Worm (Caenorhabditis elegans) whole organism, L4 larva: ENCODE results near the gene ppk-2.
A peak's percentile ranks its signal among the peaks of the same experiment; 100 is the strongest.

Experiments
- D1046.2 ChIP-seq: fragments of 200-800 bp; sonication (Bioruptor generic); IDR thresholded peaks from 2 replicates; pipeline ENCODE4 v1.3.6; 2022; ENCODE audit warnings: missing genetic modification characterization, missing compliant biosample characterization
- F37D6.2 ChIP-seq: sonication (generic microtip); optimal IDR thresholded peaks from 2 replicates; lab custom pipeline; 2016; ENCODE audit warnings: mild to moderate bottlenecking, missing genetic modification characterization, missing compliant biosample characterization
- F44E2.7 ChIP-seq: fragments of 200-800 bp; sonication (Bioruptor generic); IDR thresholded peaks from 2 replicates; pipeline ENCODE4 v2.1.2; 2022; ENCODE audit warnings: missing genetic modification characterization, missing compliant biosample characterization
- F49E8.2 ChIP-seq: sonication (generic microtip); optimal IDR thresholded peaks from 2 replicates; lab custom pipeline; 2016; ENCODE audit warnings: missing compliant biosample characterization, mild to moderate bottlenecking, missing genetic modification characterization, borderline replicate concordance
- T20F7.1 ChIP-seq: fragments of 200-800 bp; sonication (Bioruptor generic); optimal IDR thresholded peaks from 2 replicates; lab custom pipeline; 2018; ENCODE audit warnings: mild to moderate bottlenecking, missing genetic modification characterization, missing compliant biosample characterization
- T26A8.4 ChIP-seq: fragments of 200-800 bp; sonication (Bioruptor generic); IDR thresholded peaks from 2 replicates; pipeline ENCODE4 v1.3.6; 2022; ENCODE audit warnings: missing genetic modification characterization, missing compliant biosample characterization
- Y105C5A.15 ChIP-seq: fragments of 200-800 bp; sonication (Bioruptor generic); IDR thresholded peaks from 2 replicates; pipeline ENCODE4 v1.3.6; 2022; ENCODE audit warnings: missing genetic modification characterization, missing compliant biosample characterization
- Y48G9A.11 ChIP-seq: fragments of 200-800 bp; sonication (Bioruptor generic); IDR thresholded peaks from 2 replicates; pipeline ENCODE4 v1.3.6; 2022; ENCODE audit warnings: missing genetic modification reagents, missing genetic modification characterization, missing compliant biosample characterization
- Y75B8A.6 ChIP-seq: fragments of 200-800 bp; sonication (Bioruptor generic); IDR thresholded peaks from 2 replicates; pipeline ENCODE4 v1.3.6; 2022; ENCODE audit warnings: missing genetic modification reagents, missing genetic modification characterization, missing compliant biosample characterization
- ZK337.2 ChIP-seq: fragments of 200-800 bp; sonication (Bioruptor generic); IDR thresholded peaks from 2 replicates; pipeline ENCODE4 v1.3.6; 2022; ENCODE audit warnings: missing genetic modification reagents, missing genetic modification characterization, missing compliant biosample characterization
- aha-1 ChIP-seq: fragments of 150-350 bp; peaks from one replicate; lab custom pipeline; 2014; ENCODE audit warnings: missing biosample characterization, missing genetic modification characterization
- aly-2 ChIP-seq: sonication (generic microtip); optimal IDR thresholded peaks from 2 replicates; lab custom pipeline; 2018; ENCODE audit warnings: missing biosample characterization, missing genetic modification characterization
- ama-1 ChIP-seq: fragments of 150-350 bp; optimal IDR thresholded peaks from 2 replicates; lab custom pipeline; 2014; ENCODE audit warnings: inconsistent platforms, mixed read lengths
- attf-4 ChIP-seq: sonication (generic microtip); optimal IDR thresholded peaks from 3 replicates; lab custom pipeline; 2017; ENCODE audit warnings: missing biosample characterization, missing genetic modification characterization
- ceh-20 ChIP-seq: fragments of 200-800 bp; sonication (Bioruptor generic); IDR thresholded peaks from 2 replicates; pipeline ENCODE4 v1.3.6; 2022; ENCODE audit warnings: missing genetic modification reagents, missing genetic modification characterization, missing compliant biosample characterization
- ceh-28 ChIP-seq: fragments of 150-350 bp; optimal IDR thresholded peaks from 2 replicates; lab custom pipeline; 2014; ENCODE audit warnings: missing biosample characterization, missing genetic modification reagents, missing genetic modification characterization
- ceh-32 ChIP-seq: sonication (generic microtip); optimal IDR thresholded peaks from 2 replicates; lab custom pipeline; 2016; ENCODE audit warnings: mild to moderate bottlenecking, missing genetic modification characterization, missing compliant biosample characterization; ENCODE audit not compliant: poor library complexity
- cey-2 ChIP-seq: sonication (generic microtip); optimal IDR thresholded peaks from 3 replicates; lab custom pipeline; 2017; ENCODE audit warnings: missing genetic modification characterization, mild to moderate bottlenecking, missing compliant biosample characterization, antibody characterized with exemption, borderline replicate concordance; ENCODE audit not compliant: insufficient read depth
- ctbp-1 ChIP-seq: fragments of 200-800 bp; sonication (Bioruptor generic); IDR thresholded peaks from 2 replicates; pipeline ENCODE4 v1.3.6; 2022; ENCODE audit warnings: missing genetic modification reagents, missing genetic modification characterization, missing compliant biosample characterization
- daf-16 ChIP-seq, 3 experiments: sonication (generic microtip); optimal IDR thresholded peaks; 2 replicates each; lab custom pipeline; 2016 to 2017; ENCODE audit warnings: missing genetic modification characterization in 3 of 3, missing genetic modification reagents in 3 of 3, mild to moderate bottlenecking in 2 of 3, missing compliant biosample characterization in 2 of 3, missing biosample characterization in 1 of 3, moderate library complexity in 1 of 3
- daf-19 ChIP-seq: fragments of 200-800 bp; sonication (Bioruptor generic); conservative IDR thresholded peaks from 2 replicates; pipeline ENCODE4 v1.3.6; 2022; ENCODE audit warnings: missing genetic modification characterization, missing compliant biosample characterization
- dmd-9 ChIP-seq: fragments of 200-800 bp; sonication (Bioruptor generic); IDR thresholded peaks from 2 replicates; pipeline ENCODE4 v1.3.6; 2022; ENCODE audit warnings: missing genetic modification reagents, missing genetic modification characterization, missing compliant biosample characterization
- dpl-1 ChIP-seq: fragments of 150-350 bp; optimal IDR thresholded peaks from 2 replicates; lab custom pipeline; 2014; ENCODE audit warnings: missing biosample characterization, missing genetic modification reagents, missing genetic modification characterization
- egl-27 ChIP-seq: sonication (generic microtip); optimal IDR thresholded peaks from 3 replicates; lab custom pipeline; 2017; ENCODE audit warnings: missing biosample characterization, missing genetic modification reagents, missing genetic modification characterization
- gei-8 ChIP-seq: fragments of 200-800 bp; sonication (Bioruptor generic); optimal IDR thresholded peaks from 2 replicates; lab custom pipeline; 2018; ENCODE audit warnings: mild to moderate bottlenecking, missing genetic modification characterization, missing compliant biosample characterization
- hlh-11 ChIP-seq: fragments of 200-800 bp; sonication (Bioruptor generic); optimal IDR thresholded peaks from 2 replicates; lab custom pipeline; 2018; ENCODE audit warnings: mild to moderate bottlenecking, missing genetic modification characterization, missing compliant biosample characterization
- hlh-30 ChIP-seq: sonication (generic microtip); optimal IDR thresholded peaks from 2 replicates; lab custom pipeline; 2017; ENCODE audit warnings: antibody characterized with exemption, mild to moderate bottlenecking, missing genetic modification characterization, missing compliant biosample characterization; ENCODE audit not compliant: insufficient read depth
- hmg-1.1 ChIP-seq: fragments of 200-800 bp; sonication (Bioruptor generic); IDR thresholded peaks from 2 replicates; pipeline ENCODE4 v1.3.6; 2022; ENCODE audit warnings: missing genetic modification reagents, missing genetic modification characterization, missing compliant biosample characterization
- jun-1 ChIP-seq: fragments of 150-350 bp; optimal IDR thresholded peaks from 2 replicates; lab custom pipeline; 2014; ENCODE audit warnings: missing biosample characterization, missing genetic modification reagents, missing genetic modification characterization
- lim-7 ChIP-seq: fragments of 200-800 bp; sonication (Bioruptor generic); IDR thresholded peaks from 2 replicates; pipeline ENCODE4 v1.3.6; 2022; ENCODE audit warnings: missing genetic modification characterization, missing compliant biosample characterization
- lin-13 ChIP-seq: fragments of 150-350 bp; optimal IDR thresholded peaks from 2 replicates; lab custom pipeline; 2014; ENCODE audit warnings: missing biosample characterization, missing genetic modification reagents, missing genetic modification characterization
- lin-38 ChIP-seq: fragments of 200-800 bp; sonication (Bioruptor generic); IDR thresholded peaks from 2 replicates; pipeline ENCODE4 v1.3.6; 2022; ENCODE audit warnings: missing genetic modification reagents, missing genetic modification characterization, missing compliant biosample characterization
- lir-3 ChIP-seq: sonication (generic microtip); optimal IDR thresholded peaks from 2 replicates; lab custom pipeline; 2016; ENCODE audit warnings: mild to moderate bottlenecking, missing genetic modification characterization, missing compliant biosample characterization
- madf-5 ChIP-seq, 2 experiments: fragments of 200-800 bp; sonication (Bioruptor generic); IDR thresholded peaks; 2 replicates each; pipeline ENCODE4 v1.3.6; 2022; ENCODE audit warnings: missing compliant biosample characterization in 2 of 2, missing genetic modification characterization in 2 of 2
- mdl-1 ChIP-seq, 2 experiments: fragments of 150-350 bp in 1 of 2; sonication (generic microtip) in 1 of 2; optimal IDR thresholded peaks; 2 replicates each; lab custom pipeline; 2014 to 2017; ENCODE audit warnings: missing biosample characterization in 2 of 2, missing genetic modification characterization in 2 of 2
- mdt-29 ChIP-seq: fragments of 200-800 bp; sonication (Bioruptor generic); IDR thresholded peaks from 2 replicates; pipeline ENCODE4 v1.3.6; 2022; ENCODE audit warnings: missing genetic modification reagents, missing genetic modification characterization, missing compliant biosample characterization
- mep-1 ChIP-seq: fragments of 150-350 bp; sonication (generic microtip); optimal IDR thresholded peaks from 3 replicates; lab custom pipeline; 2014; ENCODE audit warnings: missing biosample characterization, missing genetic modification characterization
- mes-2 ChIP-seq: sonication (generic microtip); optimal IDR thresholded peaks from 2 replicates; lab custom pipeline; 2016; ENCODE audit warnings: missing genotype, mild to moderate bottlenecking, missing genetic modification characterization, missing compliant biosample characterization; ENCODE audit not compliant: poor library complexity, severe bottlenecking
- nhr-111 ChIP-seq: fragments of 200-800 bp; sonication (Bioruptor generic); optimal IDR thresholded peaks from 2 replicates; lab custom pipeline; 2018; ENCODE audit warnings: mild to moderate bottlenecking, missing genetic modification characterization, missing compliant biosample characterization
- nhr-28 ChIP-seq: fragments of 150-350 bp; optimal IDR thresholded peaks from 2 replicates; lab custom pipeline; 2014; ENCODE audit warnings: missing biosample characterization, missing genetic modification characterization
- nhr-41 ChIP-seq: fragments of 200-800 bp; sonication (Bioruptor generic); IDR thresholded peaks from 2 replicates; pipeline ENCODE4 v1.3.6; 2022; ENCODE audit warnings: missing genetic modification reagents, missing genetic modification characterization, missing compliant biosample characterization
- php-3 ChIP-seq: fragments of 200-800 bp; sonication (Bioruptor generic); IDR thresholded peaks from 2 replicates; pipeline ENCODE4 v1.3.6; 2022; ENCODE audit warnings: missing genetic modification reagents, missing genetic modification characterization, missing compliant biosample characterization
- saeg-2 ChIP-seq: fragments of 200-800 bp; sonication (Bioruptor generic); IDR thresholded peaks from 2 replicates; pipeline ENCODE4 v1.3.6; 2022; ENCODE audit warnings: missing genetic modification reagents, missing genetic modification characterization, missing compliant biosample characterization
- set-16 ChIP-seq: fragments of 200-800 bp; sonication (Bioruptor generic); IDR thresholded peaks from 2 replicates; pipeline ENCODE4 v1.3.6; 2022; ENCODE audit warnings: missing genetic modification reagents, missing genetic modification characterization, missing compliant biosample characterization
- snpc-1.2 ChIP-seq: fragments of 200-800 bp; sonication (Bioruptor generic); IDR thresholded peaks from 2 replicates; pipeline ENCODE4 v1.3.6; 2022; ENCODE audit warnings: missing genetic modification reagents, missing genetic modification characterization, missing compliant biosample characterization
- spr-1 ChIP-seq: sonication (generic microtip); optimal IDR thresholded peaks from 2 replicates; lab custom pipeline; 2016; ENCODE audit warnings: mild to moderate bottlenecking, missing genetic modification characterization, missing compliant biosample characterization
- spr-3 ChIP-seq: fragments of 200-800 bp; sonication (Bioruptor generic); optimal IDR thresholded peaks from 2 replicates; lab custom pipeline; 2018; ENCODE audit warnings: mild to moderate bottlenecking, missing genetic modification characterization, missing compliant biosample characterization
- tra-1 ChIP-seq: fragments of 200-800 bp; sonication (Bioruptor generic); IDR thresholded peaks from 2 replicates; pipeline ENCODE4 v1.3.6; 2022; ENCODE audit warnings: missing genetic modification reagents, missing genetic modification characterization, missing compliant biosample characterization
- vab-7 ChIP-seq: fragments of 200-800 bp; sonication (Bioruptor generic); IDR thresholded peaks from 2 replicates; pipeline ENCODE4 v1.3.6; 2022; ENCODE audit warnings: missing genetic modification reagents, missing genetic modification characterization, missing compliant biosample characterization
- zfp-2 ChIP-seq: sonication (generic microtip); optimal IDR thresholded peaks from 2 replicates; lab custom pipeline; 2016; ENCODE audit warnings: mild to moderate bottlenecking, missing genetic modification characterization, missing compliant biosample characterization

The ppk-2 gene

ce11 chrIII:2151480-2151995 lies 49.4 kb downstream of the ppk-2 start, which contains the start of gene gcn-1 (continued):
- TF ChIP-seq snpc-1.2 (GFP tag; lab: Robert Waterston, UW): no peak
- TF ChIP-seq jun-1 (tag; lab: Kevin White, UChicago): no peak
- no peak for TF ChIP-seq set-16
- TF ChIP-seq ceh-28 (tag; lab: Kevin White, UChicago): no peak
- no peak for TF ChIP-seq nhr-41 (GFP tag; lab: Robert Waterston, UW)
- peak; percentile 98 for TF ChIP-seq dpl-1 (GFP tag; lab: Kevin White, UChicago)
- no peak for TF ChIP-seq mdt-29 (GFP tag; lab: Robert Waterston, UW)
- TF ChIP-seq zfp-2: no peak
- TF ChIP-seq ZK337.2 (GFP tag; lab: Robert Waterston, UW): no peak
- TF ChIP-seq mdl-1 (tag; optimal IDR thresholded peaks at IDR 0.05; lab: Kevin White, UChicago): no peak
- TF ChIP-seq aly-2 (tag; lab: Kevin White, UChicago): no peak
- no peak for TF ChIP-seq Y105C5A.15
- peak; percentile 76 for TF ChIP-seq lin-38 (GFP tag; lab: Robert Waterston, UW)
- peak; percentile 19 for TF ChIP-seq F49E8.2 (tag; lab: Kevin White, UChicago)
- no peak for TF ChIP-seq Y48G9A.11
- no peak for TF ChIP-seq daf-16 (GFP tag; optimal IDR thresholded peaks at IDR 0.05; lab: Kevin White, UChicago)
- TF ChIP-seq daf-16 (tag; optimal IDR thresholded peaks at IDR 0.05; lab: Kevin White, UChicago): no peak
- no peak for TF ChIP-seq lir-3 (tag; lab: Kevin White, UChicago)
- peak; percentile 29; the same call in 1 of the 2 replicates for TF ChIP-seq T26A8.4 (GFP tag; lab: Robert Waterston, UW)
- no peak for TF ChIP-seq vab-7
- no peak for TF ChIP-seq spr-3
- 0 out of 2 replicates have a peak, but pooled peaks have one; percentile 19 for TF ChIP-seq ctbp-1 (GFP tag; lab: Robert Waterston, UW)
- TF ChIP-seq tra-1: no peak
- TF ChIP-seq egl-27 (tag; lab: Kevin White, UChicago): no peak
- TF ChIP-seq mes-2 (tag; lab: Kevin White, UChicago): peak; percentile 87
- TF ChIP-seq mep-1: peak; percentile 64
- no peak for TF ChIP-seq nhr-111
- no peak for TF ChIP-seq ama-1 (lab: Kevin White, UChicago)
- no peak for TF ChIP-seq ceh-20 (GFP tag; lab: Robert Waterston, UW)
- TF ChIP-seq lin-13 (GFP tag; lab: Kevin White, UChicago): no peak
- no peak for TF ChIP-seq dmd-9 (GFP tag; lab: Robert Waterston, UW)
- TF ChIP-seq aha-1 (tag; lab: Kevin White, UChicago): no peak
- no peak for TF ChIP-seq gei-8
- TF ChIP-seq F44E2.7 (GFP tag; lab: Robert Waterston, UW): no peak
- TF ChIP-seq F37D6.2 (tag; lab: Kevin White, UChicago): no peak
- TF ChIP-seq saeg-2 (GFP tag; lab: Robert Waterston, UW): no peak
- TF ChIP-seq T20F7.1 (GFP tag; lab: Kevin White, UChicago): no peak
- TF ChIP-seq daf-19 (GFP tag; lab: Robert Waterston, UW): no peak
- no peak for TF ChIP-seq cey-2 (tag; lab: Kevin White, UChicago)
- no peak for TF ChIP-seq spr-1 (tag; lab: Kevin White, UChicago)
- peak; percentile 63 for TF ChIP-seq hlh-30
- TF ChIP-seq nhr-28 (tag; lab: Kevin White, UChicago): peak; percentile 3
- no peak for TF ChIP-seq attf-4 (tag; lab: Kevin White, UChicago)
- TF ChIP-seq hmg-1.1 (GFP tag; lab: Robert Waterston, UW): peak; percentile 67
- TF ChIP-seq madf-5 (GFP tag; IDR thresholded peaks at IDR 0.05; lab: Robert Waterston, UW): no peak
- no peak for TF ChIP-seq lim-7 (GFP tag; lab: Robert Waterston, UW)
- TF ChIP-seq hlh-11 (tag; lab: Kevin White, UChicago): peak; percentile 15
- TF ChIP-seq D1046.2: no peak
- no peak for TF ChIP-seq ceh-32 (tag; lab: Kevin White, UChicago)
- TF ChIP-seq Y75B8A.6: no peak
- TF ChIP-seq php-3 (GFP tag; lab: Robert Waterston, UW): no peak
